Fruit fly (Drosophila melanogaster) whole organism, larva: Measurements from ENCODE around the gene CG43732.

ENCODE experiments used
- noc ChIP-seq: fragments of 200-800 bp; sonication (Bioruptor generic); optimal IDR thresholded peaks from 3 replicates; lab custom pipeline; 2019; ENCODE audit warnings: missing biosample characterization, mild to moderate bottlenecking, missing genetic modification characterization, moderate library complexity

Gene CG43732

dm6 chr3R:18949896-18950295 is at the start of gene CG43732:
Gene CG43732 (plus strand): TSS chr3R:18950196.
- no peak for TF ChIP-seq noc (tag; lab: Kevin White, UChicago)

dm6 chr3R:18902164-18902563 is 47.8 kb upstream of the CG43732 start, which contains the start of gene CG14294:
Gene CG14294 (minus strand): TSS chr3R:18902264.
- TF ChIP-seq noc (tag; lab: Kevin White, UChicago): no peak

- peak; percentile 20 for TF ChIP-seq noc (tag; lab: Kevin White, UChicago)
Observed at dm6 chr3R:18902858-18903257, 47.1 kb upstream of the CG43732 start, which contains the start of gene CG34284. Gene CG34284 (minus strand): TSS chr3R:18902933.

- no peak for TF ChIP-seq noc (tag; lab: Kevin White, UChicago)
Observed at dm6 chr3R:18905555-18905920, 44.5 kb upstream of the CG43732 start, which contains the start of gene CG14292. Gene CG14292 (minus strand): TSS chr3R:18905655.

- peak; percentile 23 for TF ChIP-seq noc (tag; lab: Kevin White, UChicago)
Observed at dm6 chr3R:18905921-18906878, 43.8 kb upstream of the CG43732 start, which contains the start of gene EndoA. Gene EndoA (plus strand): TSS chr3R:18906609.

dm6 chr3R:18910336-18910735 is 39.7 kb upstream of the CG43732 start:
- no peak for TF ChIP-seq noc (tag; lab: Kevin White, UChicago)

- TF ChIP-seq noc (tag; lab: Kevin White, UChicago): peak; percentile 44
Observed at dm6 chr3R:18910923-18911322, 39.1 kb upstream of the CG43732 start.

dm6 chr3R:18912782-18913331 is 37.1 kb upstream of the CG43732 start, which contains the start of gene Sgsh:
Gene Sgsh (minus strand): TSS chr3R:18912922.
- TF ChIP-seq noc (tag; lab: Kevin White, UChicago): peak; percentile 45

dm6 chr3R:18913856-18914593 is 36.0 kb upstream of the CG43732 start:
- no peak for TF ChIP-seq noc (tag; lab: Kevin White, UChicago)

- TF ChIP-seq noc (tag; lab: Kevin White, UChicago): peak; percentile 57
Observed at dm6 chr3R:18914594-18915275, 35.3 kb upstream of the CG43732 start, which contains the start of gene Xrp1. Gene Xrp1 (plus strand): TSS chr3R:18914968.

- no peak for TF ChIP-seq noc (tag; lab: Kevin White, UChicago)
Observed at dm6 chr3R:18915644-18916194, 34.3 kb upstream of the CG43732 start.

dm6 chr3R:18916715-18917253 is 33.2 kb upstream of the CG43732 start:
- TF ChIP-seq noc (tag; lab: Kevin White, UChicago): peak; percentile 82

- TF ChIP-seq noc (tag; lab: Kevin White, UChicago): peak; percentile 60
Observed at dm6 chr3R:18917976-18918871, 31.8 kb upstream of the CG43732 start.
